Fruit fly (Drosophila melanogaster): ENCODE data around the gene CG4161.

Gene CG4161

DNA sequence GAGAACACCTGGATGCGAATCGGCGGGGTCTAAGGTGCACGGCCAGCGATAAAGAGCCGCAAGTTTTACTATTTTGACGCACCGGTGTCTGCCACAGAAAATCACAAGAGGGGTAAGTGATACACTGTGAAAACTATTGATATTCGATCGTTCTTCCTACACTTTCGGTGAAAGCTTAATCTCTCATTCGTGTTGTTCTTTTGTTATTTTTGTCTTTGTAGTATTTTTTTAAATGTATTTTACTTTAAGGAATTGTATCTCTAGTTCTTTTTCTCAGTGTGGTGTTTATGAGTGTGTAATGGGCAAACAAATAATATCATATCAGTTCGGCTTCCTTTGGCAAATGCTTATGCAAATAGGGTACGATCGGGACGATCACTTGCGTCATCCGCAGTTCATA is 849 bp upstream of the CG4161 start:
- TF ChIP-seq insv (optimal IDR thresholded peaks at IDR 0.05) (no peak), Sin3A (optimal IDR thresholded peaks at IDR 0.05) (no peak), psq (optimal IDR thresholded peaks at IDR 0.05) (no peak), ttk (optimal IDR thresholded peaks at IDR 0.05) (no peak), h (optimal IDR thresholded peaks at IDR 0.05) (no peak), Myc (optimal IDR thresholded peaks at IDR 0.05) (no peak)

DNA sequence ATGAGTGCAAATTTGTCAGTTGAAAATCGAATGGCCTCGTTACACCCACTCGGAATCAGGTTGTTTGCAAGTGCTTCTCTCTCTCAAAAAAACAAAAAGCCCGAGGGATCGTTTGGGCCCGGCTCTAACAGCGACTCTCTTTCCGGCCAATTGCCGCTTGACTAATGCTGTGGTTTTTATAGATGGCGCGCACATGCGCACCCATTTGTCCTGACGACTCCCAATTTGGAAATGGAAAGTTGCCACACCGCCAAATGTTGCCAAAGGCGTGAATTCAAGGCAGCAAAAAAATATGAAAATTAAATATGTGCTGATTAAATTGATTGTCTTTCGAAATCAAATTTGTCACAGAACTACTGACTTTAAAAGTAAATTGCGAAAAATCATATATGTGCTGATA is 1.8 kb downstream of the CG4161 start:
- TF ChIP-seq Sin3A (optimal IDR thresholded peaks at IDR 0.05), result no peak
- no peak for TF ChIP-seq h (optimal IDR thresholded peaks at IDR 0.05)
- no peak for TF ChIP-seq ttk (optimal IDR thresholded peaks at IDR 0.05)
- TF ChIP-seq Myc (optimal IDR thresholded peaks at IDR 0.05), result no peak
- no peak for TF ChIP-seq psq (optimal IDR thresholded peaks at IDR 0.05)
- TF ChIP-seq insv (optimal IDR thresholded peaks at IDR 0.05), result no peak

DNA sequence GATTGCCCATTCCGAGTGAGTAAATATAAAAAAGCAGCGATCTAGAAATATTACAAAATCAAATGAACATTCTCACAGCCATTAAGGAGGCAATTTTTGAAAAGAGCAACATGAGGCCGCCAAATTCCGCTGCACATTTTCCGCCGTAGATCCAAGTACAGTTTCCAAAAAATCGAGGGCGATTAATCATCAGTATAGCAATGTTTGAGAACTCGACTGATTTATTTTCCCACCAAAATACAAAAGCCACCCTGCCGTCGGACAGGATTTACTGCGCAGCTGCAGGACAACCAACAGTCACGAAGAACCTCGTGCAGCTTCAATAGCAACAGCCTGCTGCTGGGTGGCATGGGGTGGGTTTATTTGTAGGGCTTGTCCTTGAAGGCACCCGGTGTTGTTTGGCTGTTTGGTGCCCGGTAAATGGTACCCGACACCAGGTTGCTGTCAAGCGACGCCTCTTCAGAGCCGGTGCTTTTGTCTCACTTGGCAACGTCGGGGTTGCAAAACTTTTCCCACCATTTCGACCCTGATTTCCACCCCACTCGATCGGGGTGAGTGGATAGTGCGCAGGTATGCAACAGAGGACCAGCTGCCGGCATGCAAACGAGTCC is 2.7 kb downstream of the CG4161 start:
- TF ChIP-seq Myc (optimal IDR thresholded peaks at IDR 0.05) (no peak), psq (optimal IDR thresholded peaks at IDR 0.05) (no peak), insv (optimal IDR thresholded peaks at IDR 0.05) (no peak), ttk (optimal IDR thresholded peaks at IDR 0.05) (no peak), h (optimal IDR thresholded peaks at IDR 0.05) (no peak), Sin3A (optimal IDR thresholded peaks at IDR 0.05) (no peak)

DNA sequence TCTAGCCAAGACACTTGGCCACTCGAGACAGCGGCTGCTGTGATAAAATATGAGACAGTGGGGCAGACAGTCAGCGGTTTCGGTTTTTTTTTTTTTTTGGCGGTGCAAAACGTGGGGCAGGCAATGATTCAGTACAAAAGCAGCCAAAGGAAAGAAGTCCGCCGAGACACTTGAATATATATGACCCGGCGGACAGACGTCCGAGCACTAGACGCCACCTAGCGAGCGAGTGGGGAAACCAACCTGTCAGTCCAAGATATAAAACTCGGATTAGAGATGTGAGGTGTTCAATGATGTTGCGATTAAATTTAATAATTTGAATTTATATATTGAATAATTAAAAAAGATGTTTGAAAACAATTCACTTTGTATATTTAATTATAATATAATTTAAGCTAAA is 5.8 kb downstream of the CG4161 start:
- TF ChIP-seq Myc (optimal IDR thresholded peaks at IDR 0.05) (no peak), psq (optimal IDR thresholded peaks at IDR 0.05) (no peak), h (optimal IDR thresholded peaks at IDR 0.05) (no peak), ttk (optimal IDR thresholded peaks at IDR 0.05) (no peak), insv (optimal IDR thresholded peaks at IDR 0.05) (no peak), Sin3A (optimal IDR thresholded peaks at IDR 0.05) (no peak)

- TF ChIP-seq ttk (optimal IDR thresholded peaks at IDR 0.05), result no peak
- TF ChIP-seq Sin3A (optimal IDR thresholded peaks at IDR 0.05), result no peak
- no peak for TF ChIP-seq h (optimal IDR thresholded peaks at IDR 0.05)
- no peak for TF ChIP-seq Myc (optimal IDR thresholded peaks at IDR 0.05)
- no peak for TF ChIP-seq insv (optimal IDR thresholded peaks at IDR 0.05)
- TF ChIP-seq psq (optimal IDR thresholded peaks at IDR 0.05), result no peak
Measured at dm6 chr2L:15441852-15442549, 8.9 kb downstream of the CG4161 start.

DNA sequence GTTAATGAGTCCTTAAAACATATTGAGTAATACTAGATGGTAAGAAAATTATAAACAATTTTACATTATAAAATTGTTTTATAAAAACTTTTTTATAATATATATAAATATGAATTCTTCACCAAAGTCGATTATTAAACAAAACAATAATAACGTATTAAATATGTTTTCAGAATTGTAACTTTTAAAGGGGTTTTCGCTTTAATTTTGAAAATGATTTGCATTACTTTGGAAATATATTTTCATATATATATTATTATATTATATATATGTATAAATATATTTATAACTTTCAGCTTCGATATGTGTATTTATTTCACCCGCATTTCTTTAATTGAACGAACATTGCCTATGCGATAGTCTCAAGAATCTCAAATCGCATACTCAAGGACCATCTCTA is 25.0 kb downstream of the CG4161 start:
- TF ChIP-seq ttk (optimal IDR thresholded peaks at IDR 0.05) (no peak), psq (optimal IDR thresholded peaks at IDR 0.05) (no peak), Myc (optimal IDR thresholded peaks at IDR 0.05) (no peak), h (optimal IDR thresholded peaks at IDR 0.05) (no peak), Sin3A (optimal IDR thresholded peaks at IDR 0.05) (no peak), insv (optimal IDR thresholded peaks at IDR 0.05) (no peak)

- TF ChIP-seq Myc (optimal IDR thresholded peaks at IDR 0.05) (no peak), h (optimal IDR thresholded peaks at IDR 0.05) (no peak), Sin3A (optimal IDR thresholded peaks at IDR 0.05) (no peak), insv (optimal IDR thresholded peaks at IDR 0.05) (no peak), ttk (optimal IDR thresholded peaks at IDR 0.05) (no peak), psq (optimal IDR thresholded peaks at IDR 0.05) (no peak)
Measured at dm6 chr2L:15458919-15459318, 25.8 kb downstream of the CG4161 start.

DNA sequence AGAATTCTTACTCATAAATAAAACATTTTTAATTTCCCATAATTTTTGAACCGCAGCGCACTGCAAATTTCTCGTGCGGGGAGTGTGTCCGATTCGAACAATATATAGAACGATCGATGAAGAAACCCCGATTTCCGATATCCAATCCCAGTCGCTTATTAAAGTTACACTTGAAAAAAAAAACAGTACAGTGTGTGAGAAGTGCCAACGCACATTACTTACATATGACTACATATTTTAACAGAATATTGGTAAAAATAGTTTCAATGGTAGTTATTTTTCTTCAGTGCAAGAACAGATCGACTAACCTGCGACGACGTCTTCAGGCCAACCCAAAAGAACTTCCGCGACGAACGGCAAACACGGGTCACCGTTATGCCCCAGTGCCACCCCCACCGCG is 29.9 kb downstream of the CG4161 start:
- no peak for TF ChIP-seq Sin3A (optimal IDR thresholded peaks at IDR 0.05)
- TF ChIP-seq h (optimal IDR thresholded peaks at IDR 0.05), result no peak
- TF ChIP-seq psq (optimal IDR thresholded peaks at IDR 0.05), result no peak
- TF ChIP-seq ttk (optimal IDR thresholded peaks at IDR 0.05), result no peak
- TF ChIP-seq Myc (optimal IDR thresholded peaks at IDR 0.05), result no peak
- no peak for TF ChIP-seq insv (optimal IDR thresholded peaks at IDR 0.05)

DNA sequence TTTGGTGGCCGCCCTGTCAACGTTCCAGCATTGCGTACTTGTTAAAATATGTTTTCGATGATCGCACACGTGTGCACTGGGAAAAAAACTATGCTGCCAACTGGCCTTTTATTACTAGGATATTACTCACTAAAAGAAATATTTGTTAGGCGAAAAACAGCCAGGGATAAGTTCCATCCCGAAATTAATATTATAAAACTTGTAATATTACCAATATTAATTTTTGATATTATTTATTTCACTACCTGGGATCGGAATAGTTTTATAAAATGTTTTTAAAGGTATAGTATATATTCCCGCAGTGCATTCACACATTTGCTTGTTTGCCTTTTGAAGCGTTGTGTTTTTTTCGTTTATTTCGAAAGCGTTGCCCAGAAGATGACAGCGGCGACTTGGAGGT is 30.4 kb downstream of the CG4161 start:
- TF ChIP-seq insv (optimal IDR thresholded peaks at IDR 0.05) (no peak), psq (optimal IDR thresholded peaks at IDR 0.05) (no peak), h (optimal IDR thresholded peaks at IDR 0.05) (no peak), ttk (optimal IDR thresholded peaks at IDR 0.05) (no peak)

dm6 chr2L:15465121-15465520 is 32.0 kb downstream of the CG4161 start:
- TF ChIP-seq ttk (optimal IDR thresholded peaks at IDR 0.05) (no peak), psq (optimal IDR thresholded peaks at IDR 0.05) (no peak), Myc (optimal IDR thresholded peaks at IDR 0.05) (no peak), h (optimal IDR thresholded peaks at IDR 0.05) (no peak), Sin3A (optimal IDR thresholded peaks at IDR 0.05) (no peak), insv (optimal IDR thresholded peaks at IDR 0.05) (no peak)

DNA sequence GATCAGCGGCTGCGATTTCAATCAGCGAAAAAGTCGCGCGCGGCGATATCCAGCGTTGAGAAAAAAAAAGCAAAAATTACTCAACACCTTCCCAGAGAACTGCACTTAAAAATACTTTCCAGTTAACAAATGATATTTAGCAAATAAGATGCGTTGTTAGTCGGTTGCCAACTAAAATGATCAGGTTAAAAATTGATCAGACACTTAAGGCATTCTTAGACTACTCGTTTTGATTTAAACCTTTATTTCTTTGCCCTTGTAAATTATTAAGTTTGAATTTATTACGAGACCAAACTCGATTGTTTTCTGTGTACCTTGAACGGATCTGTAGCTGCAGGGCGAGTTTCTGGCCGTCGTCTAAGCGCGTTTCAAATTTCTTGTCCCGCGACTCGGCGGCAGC is 32.8 kb downstream of the CG4161 start:
- no peak for TF ChIP-seq h (optimal IDR thresholded peaks at IDR 0.05)
- no peak for TF ChIP-seq Sin3A (optimal IDR thresholded peaks at IDR 0.05)
- no peak for TF ChIP-seq insv (optimal IDR thresholded peaks at IDR 0.05)
- no peak for TF ChIP-seq Myc (optimal IDR thresholded peaks at IDR 0.05)
- no peak for TF ChIP-seq ttk (optimal IDR thresholded peaks at IDR 0.05)
- TF ChIP-seq psq (optimal IDR thresholded peaks at IDR 0.05), result no peak

- TF ChIP-seq ttk (optimal IDR thresholded peaks at IDR 0.05) (no peak), Sin3A (optimal IDR thresholded peaks at IDR 0.05) (no peak), h (optimal IDR thresholded peaks at IDR 0.05) (no peak), psq (optimal IDR thresholded peaks at IDR 0.05) (no peak)
Measured at dm6 chr2L:15468776-15469175, 35.7 kb downstream of the CG4161 start.
